Fruit fly (Drosophila melanogaster): ENCODE measurements around the gene Mst27D.

The Mst27D gene

dm6 chr2L:7049009-7049647, 11.5 kb downstream of the Mst27D start (continued):
- TF ChIP-seq ab (GFP tag; optimal IDR thresholded peaks at IDR 0.05) (no peak), CG16815 (GFP tag; optimal IDR thresholded peaks at IDR 0.05) (no peak), CG7987 (GFP tag; optimal IDR thresholded peaks at IDR 0.05) (peak; percentile 35), Usf (GFP tag; optimal IDR thresholded peaks at IDR 0.05) (no peak), CG32767 (GFP tag; IDR thresholded peaks at IDR 0.05) (0 out of 2 replicates have a peak, but pooled peaks have one; percentile 31), Awh (GFP tag; IDR thresholded peaks at IDR 0.05) (no peak), Ptx1 (GFP tag; IDR thresholded peaks at IDR 0.05) (peak; percentile 40; the same call in 1 of the 2 replicates), CG1647 (GFP tag; optimal IDR thresholded peaks at IDR 0.05) (no peak), hth (optimal IDR thresholded peaks at IDR 0.05) (no peak), CG3281 (GFP tag; optimal IDR thresholded peaks at IDR 0.05) (peak; percentile 21), NFAT (GFP tag; IDR thresholded peaks at IDR 0.05) (peak; percentile 6; the same call in 1 of the 2 replicates), CG4707 (GFP tag; optimal IDR thresholded peaks at IDR 0.05) (no peak), CG33213 (GFP tag; optimal IDR thresholded peaks at IDR 0.05) (no peak), dm (GFP tag; optimal IDR thresholded peaks at IDR 0.05) (no peak), Spps (tag; optimal IDR thresholded peaks at IDR 0.05) (no peak), fd3F (GFP tag; optimal IDR thresholded peaks at IDR 0.05) (no peak), fu2 (GFP tag; optimal IDR thresholded peaks at IDR 0.05) (no peak), ems (GFP tag; optimal IDR thresholded peaks at IDR 0.05) (no peak), salm (tag; optimal IDR thresholded peaks at IDR 0.05) (no peak), CrebB (tag; optimal IDR thresholded peaks at IDR 0.05) (peak; percentile 62), crc (GFP tag; optimal IDR thresholded peaks at IDR 0.05) (no peak), Fer2 (tag; optimal IDR thresholded peaks at IDR 0.05) (no peak), sqz (GFP tag; optimal IDR thresholded peaks at IDR 0.05) (peak; percentile 89), pita (GFP tag; optimal IDR thresholded peaks at IDR 0.05) (no peak), CG12071 (GFP tag; optimal IDR thresholded peaks at IDR 0.05) (peak; percentile 67), CG12219 (GFP tag; optimal IDR thresholded peaks at IDR 0.05) (peak; percentile 9), CG11696 (GFP tag; IDR thresholded peaks at IDR 0.05) (no peak), az2 (GFP tag; optimal IDR thresholded peaks at IDR 0.05) (no peak), gcm2 (GFP tag; optimal IDR thresholded peaks at IDR 0.05) (no peak), ken (GFP tag; IDR thresholded peaks at IDR 0.05) (no peak), CG7271 (tag; optimal IDR thresholded peaks at IDR 0.05) (no peak), CG14860 (GFP tag; IDR thresholded peaks at IDR 0.05; ENCODE audit: partially characterized antibody) (peak; percentile 100), h (optimal IDR thresholded peaks at IDR 0.05) (no peak), B-H2 (GFP tag; optimal IDR thresholded peaks at IDR 0.05) (no peak), Med (GFP tag) (peak; percentile 90), Fer1 (GFP tag; optimal IDR thresholded peaks at IDR 0.05) (peak; percentile 63), CG10431 (GFP tag; optimal IDR thresholded peaks at IDR 0.05) (peak; percentile 72), sens (GFP tag) (peak; percentile 80), MESR4 (GFP tag; optimal IDR thresholded peaks at IDR 0.05) (peak; percentile 51), emc (GFP tag; optimal IDR thresholded peaks at IDR 0.05) (no peak), hkb (optimal IDR thresholded peaks at IDR 0.05) (peak; percentile 31), hkb (GFP tag; IDR thresholded peaks at IDR 0.05) (peak; percentile 52; the same call in 1 of the 2 replicates), CG31388 (GFP tag; optimal IDR thresholded peaks at IDR 0.05) (no peak), CG6683 (GFP tag; optimal IDR thresholded peaks at IDR 0.05) (no peak), sob (GFP tag; IDR thresholded peaks at IDR 0.05) (peak; percentile 44; the same call in 1 of the 2 replicates), trh (GFP tag; optimal IDR thresholded peaks at IDR 0.05) (no peak), CG7556 (GFP tag; optimal IDR thresholded peaks at IDR 0.05) (peak; percentile 1), CG5245 (GFP tag; optimal IDR thresholded peaks at IDR 0.05) (peak; percentile 21), CG17568 (GFP tag; optimal IDR thresholded peaks at IDR 0.05) (no peak), H2.0 (GFP tag; IDR thresholded peaks at IDR 0.05) (no peak), br (optimal IDR thresholded peaks at IDR 0.05) (no peak), tgo (GFP tag; IDR thresholded peaks at IDR 0.05) (peak; percentile 24; the same call in 1 of the 3 replicates)

Measured in whole organism, embryonic.